Fruit fly (Drosophila melanogaster): ENCODE measurements around the gene CG5439.
"Not testable (repeated sequence)": the region's sequence is repeated elsewhere in the genome, so short reads cannot be mapped to it uniquely, and the experiment has no call there.

The CG5439 gene

dm6 chr2L:13179095-13179494, 2.1 kb downstream of the CG5439 start, which contains the start of gene Alg7:
Gene Alg7 (plus strand): TSS chr2L:13179247.
- no peak for TF ChIP-seq noc (tag; optimal IDR thresholded peaks at IDR 0.05)

DNA sequence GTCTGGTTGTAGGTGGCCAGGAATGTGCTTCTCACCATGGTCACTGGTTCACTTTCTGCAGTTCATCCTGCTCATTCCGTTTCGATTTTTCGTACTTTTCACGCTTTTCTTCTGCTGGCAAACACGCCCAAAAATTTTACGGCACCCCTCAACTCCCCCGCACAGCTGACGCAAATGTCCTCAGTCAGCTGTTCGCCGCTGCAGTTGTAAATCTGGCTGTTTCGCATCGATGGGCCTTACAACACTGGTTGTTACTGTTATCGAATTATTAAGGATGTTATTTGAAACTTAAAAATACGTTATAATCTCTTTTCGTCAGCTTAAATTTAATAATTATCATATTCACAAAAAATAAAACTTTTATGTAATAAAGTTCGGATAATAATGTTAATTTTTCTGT, 5.5 kb downstream of the CG5439 start, which contains the start of gene Mgat3:
Gene Mgat3, minus strand, starts transcription at position 182 of the 400 bp plus-strand sequence.
- TF ChIP-seq noc (tag; optimal IDR thresholded peaks at IDR 0.05): no peak

dm6 chr2L:13183150-13183549, 6.2 kb downstream of the CG5439 start, which contains the start of gene Rsph1:
Gene Rsph1 (plus strand): TSS chr2L:13183450.
- no peak for TF ChIP-seq noc (tag; optimal IDR thresholded peaks at IDR 0.05)

dm6 chr2L:13190534-13190933, 13.6 kb downstream of the CG5439 start:
- TF ChIP-seq noc (tag; optimal IDR thresholded peaks at IDR 0.05): peak; percentile 93

- TF ChIP-seq noc (tag; optimal IDR thresholded peaks at IDR 0.05): no peak
Measured at dm6 chr2L:13191052-13191678, 14.2 kb downstream of the CG5439 start.

- no peak for TF ChIP-seq noc (tag; optimal IDR thresholded peaks at IDR 0.05)
Measured at dm6 chr2L:13191894-13192293, 14.9 kb downstream of the CG5439 start, which contains the start of the genes CG16974 and Edem2. Gene CG16974 (minus strand): TSS chr2L:13191979. Gene Edem2 (plus strand): TSS chr2L:13192201.

DNA sequence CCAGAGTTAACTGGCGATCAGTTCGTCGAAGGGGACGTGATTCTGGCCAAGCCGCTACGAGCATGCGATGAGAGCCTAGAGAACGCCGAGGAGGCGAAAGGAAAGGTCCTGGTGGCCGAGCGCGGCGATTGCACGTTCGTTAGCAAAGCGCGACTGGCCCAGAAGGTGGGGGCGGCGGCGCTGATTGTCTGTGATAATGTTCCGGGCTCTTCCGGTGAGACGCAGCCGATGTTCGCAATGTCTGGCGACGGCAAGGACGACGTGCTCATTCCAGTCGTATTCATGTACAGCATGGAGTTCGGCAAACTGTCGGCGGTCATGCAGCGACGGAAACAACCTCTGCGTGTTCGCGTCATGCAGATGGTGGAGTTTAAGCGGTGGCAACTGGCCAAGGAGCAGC, 18.9 kb downstream of the CG5439 start:
- no peak for TF ChIP-seq noc (tag; optimal IDR thresholded peaks at IDR 0.05)

dm6 chr2L:13202960-13203436, 26.0 kb downstream of the CG5439 start, which contains the start of gene CG16972:
Gene CG16972 (minus strand): TSS chr2L:13203295.
- no peak for TF ChIP-seq noc (tag; optimal IDR thresholded peaks at IDR 0.05)

dm6 chr2L:13203437-13204137, 26.6 kb downstream of the CG5439 start, which contains the start of gene Pect:
Gene Pect (plus strand): TSS chr2L:13203762.
- peak; percentile 51 for TF ChIP-seq noc (tag; optimal IDR thresholded peaks at IDR 0.05)

DNA sequence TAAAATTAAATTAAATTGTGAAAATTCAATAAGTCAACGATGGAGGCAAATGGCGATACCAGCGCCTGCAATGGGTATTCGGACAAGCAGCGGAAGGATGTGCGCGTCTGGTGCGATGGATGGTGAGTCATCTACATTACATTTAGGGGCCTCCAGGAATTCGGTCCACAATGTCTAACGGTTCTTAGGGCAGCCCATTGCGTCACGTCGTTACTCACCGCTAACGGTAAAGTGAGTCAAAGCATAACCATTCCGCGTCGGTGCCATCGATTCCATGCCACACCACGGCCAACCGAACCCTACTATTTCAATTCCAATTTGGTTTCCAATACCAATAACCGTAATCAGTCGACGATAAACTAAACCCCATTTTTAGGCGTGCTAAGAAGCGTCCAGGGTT, 27.2 kb downstream of the CG5439 start:
- no peak for TF ChIP-seq noc (tag; optimal IDR thresholded peaks at IDR 0.05)

- TF ChIP-seq noc (tag; optimal IDR thresholded peaks at IDR 0.05): no peak
Measured at dm6 chr2L:13205256-13205655, 28.3 kb downstream of the CG5439 start.

DNA sequence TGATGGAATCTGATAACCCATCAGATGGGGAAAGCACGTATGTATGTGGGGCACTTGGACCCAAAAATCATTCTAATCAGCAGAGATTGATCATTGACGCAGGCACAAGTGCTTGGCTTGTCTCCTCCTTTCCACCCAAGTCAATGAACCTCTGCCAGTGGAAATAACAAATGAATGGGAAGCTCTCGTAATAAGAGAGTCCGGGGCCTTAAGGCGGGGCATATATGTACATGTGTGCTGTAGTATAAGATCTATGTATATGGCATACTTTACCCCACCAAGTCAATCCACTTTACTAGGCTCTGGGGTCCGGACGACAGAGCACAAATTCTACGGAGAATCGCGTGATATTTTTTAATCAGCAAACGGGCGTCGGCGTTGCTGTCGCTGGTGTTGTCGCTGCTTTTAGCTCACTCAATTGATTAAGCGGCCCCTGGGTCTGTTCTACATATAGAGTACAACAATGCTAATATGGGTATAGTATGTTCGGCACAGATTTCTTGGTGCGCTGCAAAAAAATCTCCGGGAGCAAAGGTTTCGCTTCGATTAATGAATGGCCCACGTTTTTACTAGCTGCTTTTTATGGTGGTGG, 29.2 kb downstream of the CG5439 start:
- TF ChIP-seq noc (tag; optimal IDR thresholded peaks at IDR 0.05): peak; percentile 57

- no peak for TF ChIP-seq noc (tag; optimal IDR thresholded peaks at IDR 0.05)
Measured at dm6 chr2L:13206857-13207463, 30.0 kb downstream of the CG5439 start.

dm6 chr2L:13211764-13212265, 34.9 kb downstream of the CG5439 start, which contains the start of gene CG15482:
Gene CG15482 (minus strand): TSS chr2L:13211814.
- TF ChIP-seq noc (tag; optimal IDR thresholded peaks at IDR 0.05): not testable (repeated sequence)

DNA sequence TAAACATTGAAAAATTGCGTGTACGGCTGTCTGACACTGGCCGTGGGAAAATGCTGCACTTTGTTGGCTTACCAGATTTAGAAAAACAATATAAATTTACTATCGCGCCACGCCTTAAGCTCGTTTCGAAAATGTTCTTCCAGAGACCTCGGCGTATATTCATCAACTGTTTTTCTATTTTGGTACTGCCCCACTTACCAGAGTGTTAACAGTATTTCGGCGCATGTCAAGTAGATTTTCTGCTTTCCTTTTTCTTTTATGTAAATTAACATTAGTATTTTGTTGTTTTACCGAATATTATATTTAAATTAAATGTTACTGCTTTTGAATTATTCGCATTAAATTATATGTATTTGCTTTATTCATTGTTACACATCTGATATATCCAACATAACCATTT, 38.1 kb downstream of the CG5439 start, which contains the start of gene kek4:
Gene kek4, minus strand, starts transcription at position 341 of the 400 bp plus-strand sequence.
- no peak for TF ChIP-seq noc (tag; optimal IDR thresholded peaks at IDR 0.05)

All from whole organism, larva.